Fruit fly (Drosophila melanogaster) whole organism, embryonic: ENCODE measurements around the gene CG33124.

Experiments
- Bdp1 ChIP-seq: fragments of 200-800 bp; sonication (Bioruptor generic); optimal IDR thresholded peaks from 3 replicates; lab custom pipeline; 2016; ENCODE audit warnings: missing biosample characterization, missing genetic modification characterization
- CG10654 ChIP-seq: fragments of 200-800 bp; sonication (Bioruptor generic); optimal IDR thresholded peaks from 2 replicates; lab custom pipeline; 2016; ENCODE audit warnings: missing biosample characterization, missing genetic modification characterization
- CG11085 ChIP-seq: fragments of 200-800 bp; sonication (Bioruptor generic); IDR thresholded peaks from 2 replicates; pipeline ENCODE4 v1.3.6; 2022; ENCODE audit warnings: missing biosample characterization, missing genetic modification characterization
- CG11093 ChIP-seq: fragments of 200-800 bp; sonication (Bioruptor generic); IDR thresholded peaks from 3 replicates; pipeline ENCODE4 v1.3.6; 2022; ENCODE audit warnings: missing biosample characterization, missing genetic modification characterization
- CG12942 ChIP-seq: fragments of 200-800 bp; sonication (Bioruptor generic); optimal IDR thresholded peaks from 3 replicates; lab custom pipeline; 2016; ENCODE audit warnings: missing biosample characterization, missing genetic modification characterization
- CG13123 ChIP-seq: fragments of 200-800 bp; sonication (Bioruptor generic); optimal IDR thresholded peaks from 2 replicates; lab custom pipeline; 2016; ENCODE audit warnings: missing biosample characterization, missing genetic modification characterization
- CG15514 ChIP-seq: fragments of 200-800 bp; sonication (Bioruptor generic); optimal IDR thresholded peaks from 3 replicates; lab custom pipeline; 2017; ENCODE audit warnings: missing biosample characterization, missing genetic modification characterization, mild to moderate bottlenecking, moderate library complexity, missing genetic modification reagents
- CG17328 ChIP-seq: fragments of 200-800 bp; sonication (Bioruptor generic); IDR thresholded peaks from 2 replicates; pipeline ENCODE4 v1.3.6; 2022; ENCODE audit warnings: missing biosample characterization, missing genetic modification characterization
- CG2202 ChIP-seq: fragments of 200-800 bp; sonication (Bioruptor generic); optimal IDR thresholded peaks from 2 replicates; lab custom pipeline; 2018; ENCODE audit warnings: missing biosample characterization, mild to moderate bottlenecking, missing genetic modification characterization
- CG2875 ChIP-seq: fragments of 200-800 bp; sonication (Bioruptor generic); optimal IDR thresholded peaks from 2 replicates; lab custom pipeline; 2017; ENCODE audit warnings: missing biosample characterization, mild to moderate bottlenecking, missing genetic modification characterization, missing genetic modification reagents
- CG3281 ChIP-seq: fragments of 200-800 bp; sonication (Bioruptor generic); optimal IDR thresholded peaks from 3 replicates; lab custom pipeline; 2017; ENCODE audit warnings: missing biosample characterization, mild to moderate bottlenecking, missing genetic modification characterization
- CG34376 ChIP-seq: fragments of 200-800 bp; sonication (Bioruptor generic); optimal IDR thresholded peaks from 2 replicates; lab custom pipeline; 2018; ENCODE audit warnings: missing biosample characterization, mild to moderate bottlenecking, missing genetic modification characterization
- CG43689 ChIP-seq: fragments of 200-800 bp; sonication (Bioruptor generic); IDR thresholded peaks from 2 replicates; pipeline ENCODE4 v1.3.6; 2022; ENCODE audit warnings: missing biosample characterization, missing genetic modification characterization
- CG5180 ChIP-seq: fragments of 200-800 bp; sonication (Bioruptor generic); optimal IDR thresholded peaks from 3 replicates; lab custom pipeline; 2017; ENCODE audit warnings: missing biosample characterization, missing genetic modification characterization, mild to moderate bottlenecking, moderate library complexity, missing genetic modification reagents
- CG5245 ChIP-seq: fragments of 200-800 bp; sonication (Bioruptor generic); optimal IDR thresholded peaks from 3 replicates; lab custom pipeline; 2016; ENCODE audit warnings: missing biosample characterization, missing genetic modification characterization
- CG6654 ChIP-seq: fragments of 200-800 bp; sonication (Bioruptor generic); optimal IDR thresholded peaks from 2 replicates; lab custom pipeline; 2017; ENCODE audit warnings: missing biosample characterization, mild to moderate bottlenecking, missing genetic modification characterization
- CG7745 ChIP-seq: fragments of 200-800 bp; sonication (Bioruptor generic); optimal IDR thresholded peaks from 2 replicates; lab custom pipeline; 2018; ENCODE audit warnings: missing biosample characterization, mild to moderate bottlenecking, missing genetic modification characterization, moderate library complexity
- CG8290 ChIP-seq, 3 experiments: fragments of 200-800 bp; sonication (Bioruptor generic); optimal IDR thresholded peaks; 2 replicates each; lab custom pipeline; 2016 to 2019; ENCODE audit warnings: missing biosample characterization in 3 of 3, missing genetic modification characterization in 3 of 3, mild to moderate bottlenecking in 2 of 3, moderate library complexity in 1 of 3
- ERR ChIP-seq: fragments of 200-800 bp; sonication (Bioruptor generic); optimal IDR thresholded peaks from 2 replicates; lab custom pipeline; 2016; ENCODE audit warnings: missing biosample characterization, missing genetic modification characterization
- Ets65A ChIP-seq: fragments of 200-800 bp; sonication (Bioruptor generic); peaks from one replicate; lab custom pipeline; 2016; ENCODE audit warnings: missing biosample characterization, missing genetic modification characterization
- HHEX ChIP-seq: fragments of 200-800 bp; sonication (Bioruptor generic); optimal IDR thresholded peaks from 3 replicates; lab custom pipeline; 2017; ENCODE audit warnings: missing biosample characterization, mild to moderate bottlenecking, missing genetic modification characterization, missing genetic modification reagents
- HLH54F ChIP-seq: fragments of 200-800 bp; sonication (Bioruptor generic); optimal IDR thresholded peaks from 3 replicates; lab custom pipeline; 2016; ENCODE audit warnings: missing biosample characterization, missing genetic modification characterization
- HmgD ChIP-seq: fragments of 200-800 bp; sonication (Bioruptor generic); optimal IDR thresholded peaks from 3 replicates; lab custom pipeline; 2016; ENCODE audit warnings: missing biosample characterization, missing genetic modification characterization
- Hmx ChIP-seq: fragments of 200-800 bp; sonication (Bioruptor generic); optimal IDR thresholded peaks from 2 replicates; lab custom pipeline; 2016; ENCODE audit warnings: missing biosample characterization, missing genetic modification characterization
- Jarid2 ChIP-seq: fragments of 200-800 bp; sonication (Bioruptor generic); optimal IDR thresholded peaks from 3 replicates; lab custom pipeline; 2017; ENCODE audit warnings: mild to moderate bottlenecking, missing biosample characterization, missing genetic modification reagents, missing genetic modification characterization
- Ptx1 ChIP-seq: fragments of 200-800 bp; sonication (Bioruptor generic); IDR thresholded peaks from 2 replicates; pipeline ENCODE4 v1.3.6; 2022; ENCODE audit warnings: missing biosample characterization, missing genetic modification characterization
- Sox102F ChIP-seq: fragments of 200-800 bp; sonication (Bioruptor generic); optimal IDR thresholded peaks from 2 replicates; lab custom pipeline; 2018; ENCODE audit warnings: missing biosample characterization, mild to moderate bottlenecking, missing genetic modification characterization, moderate library complexity
- Stat92E ChIP-seq, 3 experiments: fragments of >200 bp in 2 of 3; fragments of 200-800 bp in 1 of 3; sonication (Bioruptor generic) in 1 of 3; optimal IDR thresholded peaks; 2 replicates each; lab custom pipeline; 2017 to 2019; ENCODE audit warnings: missing biosample characterization in 3 of 3, missing genetic modification characterization in 3 of 3, mild to moderate bottlenecking in 1 of 3, moderate library complexity in 1 of 3
- YL-1 ChIP-seq: fragments of 200-800 bp; sonication (Bioruptor generic); optimal IDR thresholded peaks from 3 replicates; lab custom pipeline; 2017; ENCODE audit warnings: missing biosample characterization, mild to moderate bottlenecking, missing genetic modification characterization
- ato ChIP-seq: fragments of 200-800 bp; sonication (Bioruptor generic); IDR thresholded peaks from 2 replicates; pipeline ENCODE4 v1.3.6; 2022; ENCODE audit warnings: missing biosample characterization, missing genetic modification characterization; ENCODE audit not compliant: partially characterized antibody
- bowl ChIP-seq: fragments of 200-800 bp; sonication (Bioruptor generic); IDR thresholded peaks from 2 replicates; pipeline ENCODE4 v1.3.6; 2022; ENCODE audit warnings: missing biosample characterization, missing genetic modification characterization
- bsh ChIP-seq, 2 experiments: fragments of 200-800 bp; sonication (Bioruptor generic); optimal IDR thresholded peaks; 2 replicates each; lab custom pipeline; 2017 to 2018; ENCODE audit warnings: mild to moderate bottlenecking in 2 of 2, missing biosample characterization in 2 of 2, missing genetic modification characterization in 2 of 2, moderate library complexity in 1 of 2
- caup ChIP-seq: fragments of 200-800 bp; sonication (Bioruptor generic); optimal IDR thresholded peaks from 3 replicates; lab custom pipeline; 2017; ENCODE audit warnings: missing biosample characterization, mild to moderate bottlenecking, missing genetic modification characterization, moderate library complexity; ENCODE audit not compliant: severe bottlenecking
- cg ChIP-seq: fragments of 200-800 bp; sonication (Bioruptor generic); optimal IDR thresholded peaks from 3 replicates; lab custom pipeline; 2019; ENCODE audit warnings: missing biosample characterization, mild to moderate bottlenecking, missing genetic modification characterization, moderate library complexity
- cwo ChIP-seq: fragments of 200-800 bp; sonication (Bioruptor generic); optimal IDR thresholded peaks from 3 replicates; lab custom pipeline; 2017; ENCODE audit warnings: missing biosample characterization, missing genetic modification characterization, mild to moderate bottlenecking, moderate library complexity, missing genetic modification reagents
- dm ChIP-seq: fragments of 200-800 bp; sonication (Bioruptor generic); optimal IDR thresholded peaks from 3 replicates; lab custom pipeline; 2016; ENCODE audit warnings: missing biosample characterization, missing genetic modification characterization
- esg ChIP-seq: fragments of 200-800 bp; sonication (Bioruptor generic); conservative IDR thresholded peaks from 2 replicates; pipeline ENCODE4 v1.3.6; 2022; ENCODE audit warnings: missing biosample characterization, missing genetic modification characterization
- fru ChIP-seq: fragments of >200 bp; optimal IDR thresholded peaks from 2 replicates; lab custom pipeline; 2017
- lab ChIP-seq: fragments of 200-800 bp; sonication (Bioruptor generic); optimal IDR thresholded peaks from 3 replicates; lab custom pipeline; 2017; ENCODE audit warnings: missing biosample characterization, missing genetic modification characterization, mild to moderate bottlenecking, moderate library complexity, missing genetic modification reagents
- nmo ChIP-seq: fragments of 200-800 bp; sonication (Bioruptor generic); optimal IDR thresholded peaks from 2 replicates; lab custom pipeline; 2018; ENCODE audit warnings: missing biosample characterization, mild to moderate bottlenecking, missing genetic modification characterization, moderate library complexity
- onecut ChIP-seq: fragments of 200-800 bp; sonication (Bioruptor generic); IDR thresholded peaks from 2 replicates; pipeline ENCODE4 v1.3.6; 2022; ENCODE audit warnings: missing biosample characterization, missing genetic modification characterization
- pfk ChIP-seq: fragments of 200-800 bp; sonication (Bioruptor generic); optimal IDR thresholded peaks from 2 replicates; lab custom pipeline; 2018; ENCODE audit warnings: missing biosample characterization, mild to moderate bottlenecking, missing genetic modification characterization, moderate library complexity
- phol ChIP-seq: fragments of 200-800 bp; sonication (Bioruptor generic); optimal IDR thresholded peaks from 3 replicates; lab custom pipeline; 2018; ENCODE audit warnings: missing biosample characterization, mild to moderate bottlenecking, missing genetic modification characterization, moderate library complexity
- psq ChIP-seq: fragments of 200-800 bp; sonication (Bioruptor generic); optimal IDR thresholded peaks from 2 replicates; lab custom pipeline; 2017; ENCODE audit warnings: missing biosample characterization, missing genetic modification characterization
- scrt ChIP-seq: fragments of 200-800 bp; sonication (Bioruptor generic); optimal IDR thresholded peaks from 2 replicates; lab custom pipeline; 2018; ENCODE audit warnings: missing biosample characterization, mild to moderate bottlenecking, missing genetic modification characterization, moderate library complexity
- so ChIP-seq: fragments of 200-800 bp; sonication (Bioruptor generic); IDR thresholded peaks from 3 replicates; pipeline ENCODE4 v1.3.6; 2022; ENCODE audit warnings: missing biosample characterization, missing genetic modification characterization
- sob ChIP-seq: fragments of 200-800 bp; sonication (Bioruptor generic); IDR thresholded peaks from 2 replicates; pipeline ENCODE4 v1.3.6; 2022; ENCODE audit warnings: missing biosample characterization, missing genetic modification characterization
- tll ChIP-seq, 2 experiments: fragments of 200-800 bp in 1 of 2; fragments of >200 bp in 1 of 2; sonication (Bioruptor generic) in 1 of 2; optimal IDR thresholded peaks; 2 replicates each; lab custom pipeline; 2017 to 2019; ENCODE audit warnings: missing biosample characterization in 2 of 2, missing genetic modification characterization in 2 of 2, mild to moderate bottlenecking in 1 of 2, moderate library complexity in 1 of 2
- ttk ChIP-seq: fragments of 200-800 bp; sonication (Bioruptor generic); IDR thresholded peaks from 2 replicates; pipeline ENCODE4 v2.1.2; 2022; ENCODE audit warnings: missing biosample characterization, missing genetic modification characterization

The CG33124 gene

DNA sequence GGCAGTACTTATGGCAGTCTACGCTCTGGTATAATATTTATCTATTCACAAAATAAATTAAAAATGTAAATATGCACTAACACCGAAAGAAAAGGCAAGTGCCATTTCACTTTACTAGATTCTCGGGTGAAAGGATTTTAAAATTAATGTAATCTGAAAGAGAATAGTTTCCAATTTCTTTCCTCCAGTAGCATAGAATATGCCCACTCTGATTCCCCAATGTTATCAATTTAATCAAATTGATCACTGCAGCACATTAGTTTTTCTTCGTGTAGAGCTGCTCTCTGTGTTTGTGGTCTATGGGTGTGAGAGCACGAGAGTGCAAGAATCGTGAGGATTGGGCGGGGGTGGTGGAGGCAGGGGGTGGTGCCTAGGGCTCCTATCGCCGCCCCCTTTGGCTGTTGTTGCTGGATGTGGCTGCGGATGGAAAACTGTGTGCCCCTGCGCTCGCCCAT, 7.8 kb downstream of the CG33124 start (continued):
- TF ChIP-seq Sox102F (GFP tag; lab: Kevin White, UChicago) (peak; percentile 86), Ptx1 (peak; percentile 76), HLH54F (GFP tag; lab: Kevin White, UChicago) (peak; percentile 33), so (peak; percentile 70; the same call in 2 of the 3 replicates), Hmx (GFP tag; lab: Kevin White, UChicago) (no peak), onecut (GFP tag; lab: Robert Waterston, UW) (peak; percentile 71), bsh (GFP tag; optimal IDR thresholded peaks at IDR 0.05; lab: Kevin White, UChicago) (peak; percentile 88 to 95), cg (no peak), ato (GFP tag; lab: Robert Waterston, UW) (no peak), phol (tag; lab: Kevin White, UChicago) (peak; percentile 90), pfk (no peak), CG5180 (GFP tag; lab: Kevin White, UChicago) (no peak), psq (no peak), Bdp1 (GFP tag; lab: Kevin White, UChicago) (peak; percentile 29), Jarid2 (GFP tag; lab: Kevin White, UChicago) (peak; percentile 65), CG43689 (no peak), tll (GFP tag; optimal IDR thresholded peaks at IDR 0.05; lab: Kevin White, UChicago) (peak in 1 of 2 experiments; percentile 5), Ets65A (peak; percentile 94), Stat92E (GFP tag; optimal IDR thresholded peaks at IDR 0.05; lab: Kevin White, UChicago) (peak in 1 of 3 experiments; percentile 95), CG34376 (GFP tag; lab: Kevin White, UChicago) (no peak), nmo (GFP tag; lab: Kevin White, UChicago) (peak; percentile 94), cwo (peak; percentile 50), CG11093 (peak; percentile 58; the same call in 1 of the 3 replicates), CG2875 (GFP tag; lab: Kevin White, UChicago) (peak; percentile 89), CG15514 (GFP tag; lab: Kevin White, UChicago) (peak; percentile 22), CG2202 (tag; lab: Kevin White, UChicago) (peak; percentile 93), CG12942 (GFP tag; lab: Kevin White, UChicago) (peak; percentile 77), ttk (peak; percentile 45), CG10654 (GFP tag; lab: Kevin White, UChicago) (peak; percentile 66), ERR (GFP tag; lab: Kevin White, UChicago) (peak; percentile 24), CG11085 (no peak), CG5245 (peak; percentile 77), CG7745 (tag; lab: Kevin White, UChicago) (peak; percentile 51), YL-1 (peak; percentile 15), CG3281 (GFP tag; lab: Kevin White, UChicago) (peak; percentile 34), CG6654 (GFP tag; lab: Kevin White, UChicago) (peak; percentile 73), CG13123 (GFP tag; lab: Kevin White, UChicago) (peak; percentile 83), dm (GFP tag; lab: Kevin White, UChicago) (no peak), CG17328 (GFP tag; lab: Robert Waterston, UW) (peak; percentile 84), HmgD (GFP tag; lab: Kevin White, UChicago) (no peak), bowl (GFP tag; lab: Robert Waterston, UW) (no peak), sob (GFP tag; lab: Robert Waterston, UW) (no peak), caup (GFP tag; lab: Kevin White, UChicago) (peak; percentile 57), CG8290 (GFP tag; optimal IDR thresholded peaks at IDR 0.05; lab: Kevin White, UChicago) (peak; percentile 76), CG8290 (tag; optimal IDR thresholded peaks at IDR 0.05; lab: Kevin White, UChicago) (peak; percentile 20 to 80), scrt (GFP tag; lab: Kevin White, UChicago) (peak; percentile 62), lab (GFP tag; lab: Kevin White, UChicago) (peak; percentile 82), HHEX (GFP tag; lab: Kevin White, UChicago) (peak; percentile 64), fru (lab: Kevin White, UChicago) (no peak), esg (GFP tag; lab: Robert Waterston, UW) (peak; percentile 49)
